Worm (Caenorhabditis elegans) whole organism, L4/young adult: ENCODE results near the gene agt-2.

ENCODE experiments used
- W03F9.2 ChIP-seq: fragments of 150-350 bp; optimal IDR thresholded peaks from 2 replicates; lab custom pipeline; 2014; ENCODE audit warnings: missing biosample characterization, missing genetic modification characterization
- dao-5 ChIP-seq: sonication (generic microtip); optimal IDR thresholded peaks from 2 replicates; lab custom pipeline; 2016; ENCODE audit warnings: missing genotype, missing genetic modification characterization, moderate library complexity, missing compliant biosample characterization
- him-1 ChIP-seq: sonication (generic microtip); optimal IDR thresholded peaks from 2 replicates; lab custom pipeline; 2016; ENCODE audit warnings: missing genotype, missing genetic modification reagents, missing genetic modification characterization, missing compliant biosample characterization

- TF ChIP-seq him-1 (no peak), dao-5 (tag; lab: Kevin White, UChicago) (no peak), W03F9.2 (tag; lab: Kevin White, UChicago) (no peak)
Observed at ce11 chrII:5335370-5336034, 38.1 kb downstream of the agt-2 start.
